Fruit fly (Drosophila melanogaster): ENCODE data around the gene Mitofilin.

Mitofilin gene

DNA sequence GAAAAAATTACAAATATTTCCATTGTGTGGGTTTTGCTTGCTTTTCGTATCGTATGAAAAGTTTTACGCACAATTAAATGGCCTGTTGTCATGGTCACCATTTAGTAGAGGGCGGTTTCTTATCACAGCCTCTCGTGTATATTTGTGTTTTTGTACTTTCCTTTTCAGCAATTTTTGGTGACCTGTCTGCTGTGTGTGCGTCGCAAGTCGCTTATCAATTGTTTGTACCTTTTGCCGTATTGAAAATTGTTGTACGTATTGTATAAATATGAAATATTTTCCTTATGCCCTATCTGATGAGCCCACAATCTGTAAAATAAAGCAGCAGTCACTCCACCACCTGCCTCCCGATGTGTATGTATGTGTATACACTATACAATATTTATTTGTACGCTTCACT is 43.3 kb upstream of the Mitofilin start (continued):
- TF ChIP-seq CG11902 (GFP tag; optimal IDR thresholded peaks at IDR 0.05) (no peak), CG1621 (tag; optimal IDR thresholded peaks at IDR 0.05) (no peak), CG6854 (GFP tag; optimal IDR thresholded peaks at IDR 0.05) (no peak), CG9139 (GFP tag; optimal IDR thresholded peaks at IDR 0.05) (peak; percentile 35), CG4318 (GFP tag; optimal IDR thresholded peaks at IDR 0.05) (no peak), fkh (GFP tag; optimal IDR thresholded peaks at IDR 0.05) (peak; percentile 59), Eip93F (GFP tag; optimal IDR thresholded peaks at IDR 0.05) (no peak), CG34406 (GFP tag; optimal IDR thresholded peaks at IDR 0.05) (no peak), CG6276 (GFP tag; optimal IDR thresholded peaks at IDR 0.05) (no peak), dsx (GFP tag; optimal IDR thresholded peaks at IDR 0.05; ENCODE audit: poor library complexity, severe bottlenecking) (no peak), CG6163 (GFP tag; IDR thresholded peaks at IDR 0.05) (0 out of 3 replicates have a peak, but pooled peaks have one; percentile 22), CG32006 (GFP tag; optimal IDR thresholded peaks at IDR 0.05) (no peak), acj6 (GFP tag; optimal IDR thresholded peaks at IDR 0.05) (no peak)

DNA sequence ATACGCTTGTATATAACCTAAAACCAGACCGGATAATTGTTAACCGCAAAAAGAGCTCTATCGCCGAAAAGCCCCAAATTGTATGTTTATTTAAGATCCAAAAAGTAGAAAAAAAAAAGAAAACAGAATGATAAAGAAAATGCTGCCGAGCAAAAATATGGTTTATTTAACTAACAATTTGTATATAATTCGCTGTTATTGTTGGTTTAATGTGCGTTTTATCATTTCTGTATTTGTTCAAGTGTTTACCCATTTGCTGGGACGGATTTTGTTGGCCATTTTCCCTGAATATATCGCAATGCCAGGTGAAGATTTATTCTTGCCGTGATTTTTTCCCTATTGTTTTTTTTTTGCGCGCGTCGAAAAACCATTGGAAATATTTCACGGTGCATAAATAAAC is 33.9 kb upstream of the Mitofilin start:
- TF ChIP-seq fkh (GFP tag; optimal IDR thresholded peaks at IDR 0.05) (peak; percentile 70), Sox102F (GFP tag; optimal IDR thresholded peaks at IDR 0.05) (peak; percentile 3), Hr38 (GFP tag; optimal IDR thresholded peaks at IDR 0.05) (no peak)

DNA sequence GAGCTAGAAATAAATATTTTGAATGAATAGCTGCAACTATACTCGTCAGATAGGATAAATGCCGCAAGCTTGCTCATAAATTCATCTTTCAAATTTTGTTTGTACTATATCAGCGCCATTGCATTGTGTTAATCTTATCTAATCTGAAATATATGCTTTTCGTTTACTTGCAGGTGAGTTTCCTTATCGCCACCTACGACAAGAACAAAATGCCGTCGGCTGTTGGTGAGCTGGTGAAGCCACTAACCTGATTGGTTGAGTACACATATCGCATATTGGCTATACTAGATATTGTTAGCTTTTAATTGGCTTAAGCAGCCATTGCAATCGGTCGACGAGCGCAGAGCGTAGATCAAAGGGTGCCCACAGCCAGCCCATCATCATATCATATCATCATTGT is 30.6 kb upstream of the Mitofilin start:
- TF ChIP-seq fkh (GFP tag; optimal IDR thresholded peaks at IDR 0.05): peak; percentile 30
- TF ChIP-seq Met (GFP tag; optimal IDR thresholded peaks at IDR 0.05): no peak

DNA sequence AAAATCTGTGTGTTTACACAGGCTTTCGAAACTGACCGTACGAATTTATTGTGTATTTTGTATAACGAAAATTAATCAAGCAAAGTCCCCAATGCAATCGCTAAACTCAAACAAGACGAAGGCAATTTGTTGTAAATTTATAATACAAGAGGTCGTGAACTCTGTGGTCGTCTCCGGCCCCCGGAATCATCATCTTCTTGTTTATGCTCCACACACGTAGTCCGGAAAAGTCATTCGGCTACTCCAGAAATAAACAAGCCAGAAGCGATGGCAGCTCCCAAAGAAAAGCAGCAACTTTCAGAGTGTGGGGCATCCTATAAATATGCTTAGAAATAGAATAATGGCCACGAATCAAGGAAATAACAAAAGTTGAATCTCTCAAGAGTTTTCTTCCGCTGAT is 30.1 kb upstream of the Mitofilin start:
- TF ChIP-seq fd85E (GFP tag; optimal IDR thresholded peaks at IDR 0.05) (no peak), CG3919 (GFP tag; optimal IDR thresholded peaks at IDR 0.05) (no peak), CG3032 (tag; optimal IDR thresholded peaks at IDR 0.05) (no peak), CG6163 (GFP tag; IDR thresholded peaks at IDR 0.05) (no peak), Smox (GFP tag; optimal IDR thresholded peaks at IDR 0.05) (no peak), CG6808 (GFP tag; optimal IDR thresholded peaks at IDR 0.05) (no peak), Hr39 (GFP tag; optimal IDR thresholded peaks at IDR 0.05) (no peak), cyc (GFP tag; optimal IDR thresholded peaks at IDR 0.05) (no peak)

DNA sequence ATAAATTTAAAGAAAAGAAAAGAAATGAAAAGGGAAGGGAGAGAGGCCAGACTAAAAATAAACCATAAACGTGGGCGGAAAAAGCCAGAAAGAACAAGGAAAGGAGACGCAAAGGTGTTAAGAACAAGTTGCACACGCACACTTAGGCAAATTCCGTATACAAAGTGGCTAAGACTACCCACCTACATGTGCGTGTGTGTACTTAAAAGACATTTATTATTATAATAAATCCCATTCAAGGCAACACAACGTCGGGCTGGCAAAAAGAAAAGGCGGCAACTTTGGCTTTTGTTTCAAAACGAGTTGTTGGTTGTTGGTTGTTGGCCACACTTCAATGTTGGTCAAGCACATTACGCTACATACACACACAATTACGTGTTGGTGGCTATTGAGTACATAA is 29.1 kb upstream of the Mitofilin start:
- TF ChIP-seq spab (GFP tag; optimal IDR thresholded peaks at IDR 0.05): no peak
- peak; percentile 17 for TF ChIP-seq dsx (GFP tag; optimal IDR thresholded peaks at IDR 0.05; ENCODE audit: poor library complexity, severe bottlenecking)

DNA sequence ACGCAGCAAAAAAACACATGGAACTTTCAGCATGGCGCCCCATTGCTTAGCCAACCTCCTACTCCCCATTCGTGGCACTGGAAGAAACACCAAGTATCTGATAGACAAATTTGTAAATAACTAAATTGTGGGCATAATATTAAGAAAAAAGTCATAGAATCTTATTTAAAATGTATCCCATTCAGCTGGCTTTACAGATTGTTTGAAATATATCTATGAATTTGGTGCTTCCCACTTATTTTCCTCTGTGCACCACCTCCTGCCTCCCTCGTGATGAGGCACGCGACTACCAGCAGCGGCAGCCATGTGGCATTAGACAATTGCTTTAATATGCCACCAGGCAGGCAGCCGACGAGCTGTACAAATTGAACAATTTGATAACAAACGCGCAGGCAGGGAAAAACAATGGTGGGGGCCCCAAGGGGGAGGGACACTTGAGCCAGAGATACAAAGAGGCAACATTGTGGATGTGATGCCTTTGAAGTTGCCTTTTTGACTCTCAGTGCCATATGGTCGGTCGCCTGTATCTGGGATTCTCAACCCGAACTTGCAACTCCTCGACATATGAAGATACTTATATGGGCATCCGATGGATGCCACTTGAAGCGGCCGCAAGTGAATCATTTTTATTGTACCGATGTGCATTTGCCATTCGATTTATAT is 26.1 kb upstream of the Mitofilin start:
- TF ChIP-seq Sox102F (GFP tag; optimal IDR thresholded peaks at IDR 0.05): no peak
- TF ChIP-seq CG7368 (GFP tag; optimal IDR thresholded peaks at IDR 0.05): no peak
- TF ChIP-seq CG8319 (GFP tag; optimal IDR thresholded peaks at IDR 0.05): no peak
- peak; percentile 87 for TF ChIP-seq CG15336 (GFP tag; IDR thresholded peaks at IDR 0.05)
- TF ChIP-seq CG8119 (GFP tag; IDR thresholded peaks at IDR 0.05): peak; percentile 85
- TF ChIP-seq Sox15 (GFP tag; optimal IDR thresholded peaks at IDR 0.05): no peak
- TF ChIP-seq dac (GFP tag; optimal IDR thresholded peaks at IDR 0.05): peak; percentile 39
- TF ChIP-seq achi (GFP tag; optimal IDR thresholded peaks at IDR 0.05): peak; percentile 61
- no peak for TF ChIP-seq Hr38 (GFP tag; optimal IDR thresholded peaks at IDR 0.05)
- peak; percentile 68 for TF ChIP-seq Gug (GFP tag; IDR thresholded peaks at IDR 0.05)
- no peak for TF ChIP-seq Smox (GFP tag; optimal IDR thresholded peaks at IDR 0.05)
- peak; percentile 41 for TF ChIP-seq fkh (GFP tag; optimal IDR thresholded peaks at IDR 0.05)
- TF ChIP-seq CG6808 (GFP tag; optimal IDR thresholded peaks at IDR 0.05): peak; percentile 23
- TF ChIP-seq CG10669 (GFP tag; optimal IDR thresholded peaks at IDR 0.05): peak; percentile 52
- TF ChIP-seq CG32006 (GFP tag; optimal IDR thresholded peaks at IDR 0.05): peak; percentile 83
- no peak for TF ChIP-seq Eip93F (GFP tag; optimal IDR thresholded peaks at IDR 0.05)
- TF ChIP-seq dsx (GFP tag; optimal IDR thresholded peaks at IDR 0.05; ENCODE audit: poor library complexity, severe bottlenecking): peak; percentile 62
- TF ChIP-seq Blimp-1 (GFP tag; optimal IDR thresholded peaks at IDR 0.05): no peak
- TF ChIP-seq acj6 (GFP tag; optimal IDR thresholded peaks at IDR 0.05): peak; percentile 36
- TF ChIP-seq CG9139 (GFP tag; optimal IDR thresholded peaks at IDR 0.05): no peak
- TF ChIP-seq fd59A (GFP tag; optimal IDR thresholded peaks at IDR 0.05): peak; percentile 32
- peak; percentile 85 for TF ChIP-seq Eip78C (GFP tag)
- peak; percentile 6 for TF ChIP-seq CG16779 (tag; optimal IDR thresholded peaks at IDR 0.05)
- peak; percentile 28 for TF ChIP-seq CG11762 (GFP tag; optimal IDR thresholded peaks at IDR 0.05; ENCODE audit: insufficient read depth)
- peak; percentile 53 for TF ChIP-seq esn (GFP tag; optimal IDR thresholded peaks at IDR 0.05)

Measured in whole organism, prepupa.